Fruit fly (Drosophila melanogaster): ENCODE measurements around the gene CG10375.
A peak's percentile ranks its signal among the peaks of the same experiment; 100 is the strongest.

The CG10375 gene

DNA sequence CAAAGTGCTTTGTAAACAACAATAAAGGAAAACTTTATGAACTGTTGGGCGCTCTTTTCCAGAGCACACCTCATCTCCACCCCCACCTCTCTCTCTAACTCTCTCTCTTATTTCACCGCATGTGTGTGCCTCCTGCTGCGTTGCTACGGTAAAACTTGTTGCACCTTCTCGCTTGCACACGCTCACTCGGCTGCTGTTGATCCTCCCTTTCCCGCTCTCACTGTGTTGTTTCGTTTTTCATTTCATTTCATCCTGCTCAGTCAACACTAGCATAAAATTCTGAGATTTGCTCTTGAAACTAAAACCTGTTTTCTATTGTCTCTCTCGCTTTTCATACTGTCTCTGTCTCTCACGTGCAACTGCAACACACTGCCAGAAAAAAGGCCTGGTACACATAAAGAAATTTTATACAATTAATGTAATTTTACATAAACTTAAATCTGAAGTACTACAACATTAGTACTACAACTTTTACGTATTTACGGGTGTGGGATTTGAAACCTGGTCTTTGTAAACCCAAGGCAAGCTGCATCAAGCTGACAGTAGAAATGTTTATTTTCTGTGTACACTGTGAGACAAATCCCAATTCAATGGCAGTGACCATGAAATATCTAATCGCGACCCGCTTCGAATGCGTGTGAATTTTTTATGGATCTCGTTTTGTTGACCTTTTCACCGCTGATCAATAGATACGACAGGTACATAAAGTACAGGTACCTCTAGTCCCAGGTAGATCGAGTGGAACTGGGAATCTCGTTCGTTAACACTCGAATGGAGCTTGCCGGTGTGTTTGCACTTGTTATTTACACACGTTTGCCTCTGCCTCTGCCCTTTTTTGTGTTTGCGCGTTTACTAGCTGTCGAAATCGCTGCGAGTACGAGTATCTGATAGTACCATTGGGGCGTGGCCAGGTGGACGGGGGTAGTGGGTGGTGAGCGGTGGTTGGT is 15.2 kb downstream of the CG10375 start (continued):
- peak; percentile 92 for TF ChIP-seq CG30431 (GFP tag; optimal IDR thresholded peaks at IDR 0.05)
- peak; percentile 97 for TF ChIP-seq CG10979 (tag; optimal IDR thresholded peaks at IDR 0.05)
- peak; percentile 94 for TF ChIP-seq CG17361 (GFP tag; IDR thresholded peaks at IDR 0.05)
- TF ChIP-seq CG8478 (optimal IDR thresholded peaks at IDR 0.05) = no peak
- peak; percentile 90 for TF ChIP-seq Ptx1 (GFP tag; IDR thresholded peaks at IDR 0.05)
- peak; percentile 78 for TF ChIP-seq bab2 (GFP tag; optimal IDR thresholded peaks at IDR 0.05)
- TF ChIP-seq caup (GFP tag; optimal IDR thresholded peaks at IDR 0.05; ENCODE audit: severe bottlenecking) = peak; percentile 81
- peak; percentile 91 for TF ChIP-seq Med (GFP tag)
- peak; percentile 88 for TF ChIP-seq fd102C (GFP tag; optimal IDR thresholded peaks at IDR 0.05)
- no peak for TF ChIP-seq cas (GFP tag; IDR thresholded peaks at IDR 0.05)
- peak; percentile 94 for TF ChIP-seq vvl (GFP tag; IDR thresholded peaks at IDR 0.05)
- peak; percentile 30 for TF ChIP-seq tup (GFP tag; optimal IDR thresholded peaks at IDR 0.05)
- peak; percentile 74 for TF ChIP-seq CG15514 (GFP tag; optimal IDR thresholded peaks at IDR 0.05)
- TF ChIP-seq CG13624 (GFP tag; optimal IDR thresholded peaks at IDR 0.05) = peak; percentile 61
- peak; percentile 87 for TF ChIP-seq CG7556 (GFP tag; optimal IDR thresholded peaks at IDR 0.05)
- TF ChIP-seq vfl (GFP tag; optimal IDR thresholded peaks at IDR 0.05) = peak; percentile 58
- TF ChIP-seq CG17568 (GFP tag; optimal IDR thresholded peaks at IDR 0.05) = peak; percentile 73
- peak; percentile 95 for TF ChIP-seq Xrp1 (GFP tag; IDR thresholded peaks at IDR 0.05)
- TF ChIP-seq kni (GFP tag; optimal IDR thresholded peaks at IDR 0.05) = peak; percentile 95
- TF ChIP-seq onecut (GFP tag; IDR thresholded peaks at IDR 0.05) = peak; percentile 70
- peak; percentile 62 for TF ChIP-seq CG7745 (tag; optimal IDR thresholded peaks at IDR 0.05)
- peak; percentile 64 for TF ChIP-seq Nf-YB (GFP tag; optimal IDR thresholded peaks at IDR 0.05)
- peak; percentile 87 for TF ChIP-seq CG34376 (GFP tag; optimal IDR thresholded peaks at IDR 0.05)
- peak; percentile 92 for TF ChIP-seq dmrt99B (tag; optimal IDR thresholded peaks at IDR 0.05)
- peak; percentile 66 for TF ChIP-seq Vsx1 (GFP tag; optimal IDR thresholded peaks at IDR 0.05)
- peak; percentile 30; the same call in 1 of the 2 replicates for TF ChIP-seq CG4360 (GFP tag; IDR thresholded peaks at IDR 0.05)
- peak; percentile 61 for TF ChIP-seq TFAM (GFP tag; optimal IDR thresholded peaks at IDR 0.05)
- TF ChIP-seq Ada2b (GFP tag; IDR thresholded peaks at IDR 0.05) = peak; percentile 76
- peak; percentile 79 for TF ChIP-seq HLH3B (GFP tag; IDR thresholded peaks at IDR 0.05)
- peak; percentile 73 for TF ChIP-seq CG8944 (GFP tag; optimal IDR thresholded peaks at IDR 0.05)
- TF ChIP-seq HmgD (GFP tag; optimal IDR thresholded peaks at IDR 0.05) = peak; percentile 6
- peak; percentile 62 for TF ChIP-seq CG3281 (GFP tag; optimal IDR thresholded peaks at IDR 0.05)
- TF ChIP-seq lab (GFP tag; optimal IDR thresholded peaks at IDR 0.05) = peak; percentile 86
- TF ChIP-seq mirr (GFP tag; optimal IDR thresholded peaks at IDR 0.05) = peak; percentile 98
- peak; percentile 90 for TF ChIP-seq CG11504 (tag; optimal IDR thresholded peaks at IDR 0.05)
- no peak for TF ChIP-seq pan (optimal IDR thresholded peaks at IDR 0.05)
- TF ChIP-seq pan (GFP tag; optimal IDR thresholded peaks at IDR 0.05 in 1 of 2, IDR thresholded peaks at IDR 0.05 in 1 of 2) = peak in 1 of 2 experiments; percentile 81
- peak; percentile 95 for TF ChIP-seq phol (tag; optimal IDR thresholded peaks at IDR 0.05)
- TF ChIP-seq sens-2 (GFP tag; IDR thresholded peaks at IDR 0.05) = peak; percentile 62
- TF ChIP-seq h (optimal IDR thresholded peaks at IDR 0.05) = no peak
- peak; percentile 33; the same call in 1 of the 2 replicates for TF ChIP-seq slbo (GFP tag; IDR thresholded peaks at IDR 0.05)
- peak; percentile 92 for TF ChIP-seq tin (GFP tag; optimal IDR thresholded peaks at IDR 0.05)
- TF ChIP-seq gem (tag; optimal IDR thresholded peaks at IDR 0.05) = peak; percentile 95
- peak; percentile 95 for TF ChIP-seq HLHmδ (GFP tag; optimal IDR thresholded peaks at IDR 0.05)
- peak; percentile 18 for TF ChIP-seq slou (GFP tag; optimal IDR thresholded peaks at IDR 0.05)
- TF ChIP-seq CG11696 (GFP tag; IDR thresholded peaks at IDR 0.05) = no peak; the same call in 1 of the 2 replicates
- TF ChIP-seq CG8290 (GFP tag; optimal IDR thresholded peaks at IDR 0.05) = peak; percentile 74
- TF ChIP-seq CG8290 (tag; optimal IDR thresholded peaks at IDR 0.05) = peak; percentile 79 to 89
- TF ChIP-seq Ssrp (tag; optimal IDR thresholded peaks at IDR 0.05) = peak; percentile 94

Measured in whole organism, embryonic.